Fruit fly (Drosophila melanogaster) S2 (cell line): Measurements from ENCODE around the gene Ten-m.
A peak's percentile ranks its signal among the peaks of the same experiment; 100 is the strongest.

ENCODE experiments used
- CG8478 ChIP-seq: fragments of >200 bp; optimal IDR thresholded peaks from 2 replicates; lab custom pipeline; 2018
- CTCF ChIP-seq, 2 experiments: fragments of >200 bp; optimal IDR thresholded peaks; 2 replicates each; lab custom pipeline; 2018

dm6 chr3L:22267248-22267957 lies 140.3 kb downstream of the Ten-m start, which contains the start of gene Csp:
- TF ChIP-seq CG8478 (lab: Kevin White, UChicago) (no peak), CTCF (optimal IDR thresholded peaks at IDR 0.05; lab: Kevin White, UChicago) (peak; percentile 93 to 97)
